In genomic region chr2L:827049-827448, dm6 we compare ENCODE assay signal across 3 fruit fly cellular contexts.
TF ChIP-seq lines count a peak whose summit lies in the region.

No protein-coding gene starts in this region.

- no peak for TF ChIP-seq CTCF in whole organism, embryonic (GFP tag; optimal IDR thresholded peaks at IDR 0.05; lab: Kevin White, UChicago)

TF ChIP-seq in whole organism, embryonic, 481 proteins besides CTCF, POLR2A, EP300 and RAD21:
- TF ChIP-seq Pdp1 (GFP tag; optimal IDR thresholded peaks at IDR 0.05; lab: Kevin White, UChicago) (peak in 1 of 2 experiments; percentile 83), ac (GFP tag; optimal IDR thresholded peaks at IDR 0.05; lab: Kevin White, UChicago) (no peak), CG5180 (GFP tag; optimal IDR thresholded peaks at IDR 0.05; lab: Kevin White, UChicago) (no peak), sr (GFP tag; IDR thresholded peaks at IDR 0.05; lab: Robert Waterston, UW) (peak; percentile 17; the same call in 1 of the 3 replicates), Elba2 (GFP tag; optimal IDR thresholded peaks at IDR 0.05; lab: Kevin White, UChicago) (no peak), crol (GFP tag; IDR thresholded peaks at IDR 0.05; lab: Robert Waterston, UW) (peak; percentile 45), zf30C (GFP tag; optimal IDR thresholded peaks at IDR 0.05; lab: Kevin White, UChicago) (no peak), CG12769 (tag; optimal IDR thresholded peaks at IDR 0.05; lab: Kevin White, UChicago) (peak; percentile 40), cg (GFP tag; optimal IDR thresholded peaks at IDR 0.05; lab: Kevin White, UChicago) (peak; percentile 10), Awh (GFP tag; IDR thresholded peaks at IDR 0.05; lab: Robert Waterston, UW) (0 out of 2 replicates have a peak, but pooled peaks have one; percentile 38), rib (GFP tag; IDR thresholded peaks at IDR 0.05; lab: Robert Waterston, UW) (0 out of 2 replicates have a peak, but pooled peaks have one; percentile 46), usp (GFP tag; optimal IDR thresholded peaks at IDR 0.05; lab: Kevin White, UChicago) (no peak), z (GFP tag; IDR thresholded peaks at IDR 0.05; lab: Robert Waterston, UW) (0 out of 3 replicates have a peak, but pooled peaks have one; percentile 58), tup (GFP tag; optimal IDR thresholded peaks at IDR 0.05; lab: Kevin White, UChicago) (no peak)

TF ChIP-seq in whole organism, prepupa, 60 proteins besides CTCF, POLR2A, EP300 and RAD21:
- TF ChIP-seq CG11762 (GFP tag; optimal IDR thresholded peaks at IDR 0.05; lab: Kevin White, UChicago; ENCODE audit: insufficient read depth) (no peak), svp (GFP tag; lab: Kevin White, UChicago) (peak; percentile 92), fkh (GFP tag; optimal IDR thresholded peaks at IDR 0.05; lab: Kevin White, UChicago) (no peak)

TF ChIP-seq in whole organism, pupa, 21 proteins besides CTCF, POLR2A, EP300 and RAD21:
- TF ChIP-seq CG12605 (GFP tag; IDR thresholded peaks at IDR 0.05; lab: Robert Waterston, UW) (0 out of 2 replicates have a peak, but pooled peaks have one; percentile 18), CG14655 (GFP tag; optimal IDR thresholded peaks at IDR 0.05; lab: Kevin White, UChicago) (no peak)
